Fruit fly (Drosophila melanogaster) whole organism, embryonic: ENCODE data around the gene CG15543.

ENCODE experiments used
- Atf6 ChIP-seq: fragments of 200-800 bp; sonication (Bioruptor generic); IDR thresholded peaks from 2 replicates; pipeline ENCODE4 v1.3.6; 2022; ENCODE audit warnings: missing biosample characterization, missing genetic modification characterization
- B-H1 ChIP-seq: fragments of 200-800 bp; sonication (Bioruptor generic); IDR thresholded peaks from 3 replicates; pipeline ENCODE4 v1.3.6; 2022; ENCODE audit warnings: missing biosample characterization, missing genetic modification characterization
- CG11085 ChIP-seq: fragments of 200-800 bp; sonication (Bioruptor generic); IDR thresholded peaks from 2 replicates; pipeline ENCODE4 v1.3.6; 2022; ENCODE audit warnings: missing biosample characterization, missing genetic modification characterization
- CG11560 ChIP-seq: fragments of 200-800 bp; sonication (Bioruptor generic); IDR thresholded peaks from 3 replicates; pipeline ENCODE4 v1.3.6; 2022; ENCODE audit warnings: missing biosample characterization, missing genetic modification characterization
- CG12104 ChIP-seq: fragments of 200-800 bp; sonication (Bioruptor generic); optimal IDR thresholded peaks from 3 replicates; lab custom pipeline; 2016; ENCODE audit warnings: missing biosample characterization, missing genetic modification characterization
- CG12236 ChIP-seq: fragments of 200-800 bp; sonication (Bioruptor generic); optimal IDR thresholded peaks from 2 replicates; lab custom pipeline; 2016; ENCODE audit warnings: missing biosample characterization, missing genetic modification characterization
- CG12299 ChIP-seq: fragments of 200-800 bp; sonication (Bioruptor generic); optimal IDR thresholded peaks from 2 replicates; lab custom pipeline; 2018; ENCODE audit warnings: missing biosample characterization, mild to moderate bottlenecking, missing genetic modification characterization
- CG12769 ChIP-seq: fragments of 200-800 bp; sonication (Bioruptor generic); optimal IDR thresholded peaks from 2 replicates; lab custom pipeline; 2019; ENCODE audit warnings: missing biosample characterization, mild to moderate bottlenecking, missing genetic modification characterization, moderate library complexity
- CG14014 ChIP-seq: fragments of 200-800 bp; sonication (Bioruptor generic); IDR thresholded peaks from 2 replicates; pipeline ENCODE4 v1.3.6; 2022; ENCODE audit warnings: missing biosample characterization, missing genetic modification characterization
- CG15479 ChIP-seq: fragments of 200-800 bp; sonication (Bioruptor generic); optimal IDR thresholded peaks from 3 replicates; lab custom pipeline; 2019; ENCODE audit warnings: missing biosample characterization, mild to moderate bottlenecking, missing genetic modification characterization, moderate library complexity
- CG16779 ChIP-seq: fragments of 200-800 bp; sonication (Bioruptor generic); IDR thresholded peaks from 2 replicates; pipeline ENCODE4 v1.3.6; 2022; ENCODE audit warnings: missing biosample characterization, missing genetic modification characterization
- CG18262 ChIP-seq: fragments of 200-800 bp; optimal IDR thresholded peaks from 3 replicates; lab custom pipeline; 2019; ENCODE audit warnings: missing biosample characterization, mild to moderate bottlenecking, missing genetic modification characterization, moderate library complexity
- CG3065 ChIP-seq: fragments of 200-800 bp; sonication (Bioruptor generic); optimal IDR thresholded peaks from 2 replicates; lab custom pipeline; 2016; ENCODE audit warnings: missing biosample characterization, missing genetic modification characterization
- CG31388 ChIP-seq: fragments of 200-800 bp; sonication (Bioruptor generic); optimal IDR thresholded peaks from 2 replicates; lab custom pipeline; 2016; ENCODE audit warnings: missing biosample characterization, missing genetic modification characterization
- CG6272 ChIP-seq: fragments of 200-800 bp; sonication (Bioruptor generic); IDR thresholded peaks from 2 replicates; pipeline ENCODE4 v1.3.6; 2022; ENCODE audit warnings: missing biosample characterization, missing genetic modification characterization
- CG6683 ChIP-seq: fragments of 200-800 bp; sonication (Bioruptor generic); optimal IDR thresholded peaks from 2 replicates; lab custom pipeline; 2017; ENCODE audit warnings: missing biosample characterization, mild to moderate bottlenecking, missing genetic modification characterization, missing genetic modification reagents
- CG7357 ChIP-seq: fragments of 200-800 bp; sonication (Bioruptor generic); IDR thresholded peaks from 3 replicates; pipeline ENCODE4 v1.3.6; 2022; ENCODE audit warnings: missing biosample characterization, missing genetic modification characterization
- CG7745 ChIP-seq: fragments of 200-800 bp; sonication (Bioruptor generic); optimal IDR thresholded peaks from 2 replicates; lab custom pipeline; 2018; ENCODE audit warnings: missing biosample characterization, mild to moderate bottlenecking, missing genetic modification characterization, moderate library complexity
- CG7963 ChIP-seq: fragments of 200-800 bp; sonication (Bioruptor generic); IDR thresholded peaks from 3 replicates; pipeline ENCODE4 v1.3.6; 2022; ENCODE audit warnings: missing biosample characterization, missing genetic modification characterization; ENCODE audit not compliant: partially characterized antibody
- CG9876 ChIP-seq: fragments of 200-800 bp; sonication (Bioruptor generic); optimal IDR thresholded peaks from 2 replicates; lab custom pipeline; 2016; ENCODE audit warnings: missing biosample characterization, missing genetic modification characterization
- D19A ChIP-seq: fragments of 200-800 bp; optimal IDR thresholded peaks from 3 replicates; lab custom pipeline; 2019; ENCODE audit warnings: missing biosample characterization, mild to moderate bottlenecking, missing genetic modification characterization, moderate library complexity
- Dip2 ChIP-seq: fragments of 200-800 bp; sonication (Bioruptor generic); IDR thresholded peaks from 2 replicates; pipeline ENCODE4 v1.3.6; 2022; ENCODE audit warnings: missing biosample characterization, missing genetic modification characterization
- Doc2 ChIP-seq: fragments of 200-800 bp; sonication (Bioruptor generic); IDR thresholded peaks from 2 replicates; pipeline ENCODE4 v1.3.6; 2022; ENCODE audit warnings: missing biosample characterization, missing genetic modification characterization
- Hey ChIP-seq: fragments of 200-800 bp; sonication (Bioruptor generic); optimal IDR thresholded peaks from 3 replicates; lab custom pipeline; 2018; ENCODE audit warnings: missing biosample characterization, mild to moderate bottlenecking, missing genetic modification characterization
- HmgD ChIP-seq: fragments of 200-800 bp; sonication (Bioruptor generic); optimal IDR thresholded peaks from 3 replicates; lab custom pipeline; 2016; ENCODE audit warnings: missing biosample characterization, missing genetic modification characterization
- Hr51 ChIP-seq, 2 experiments: fragments of 200-800 bp; sonication (Bioruptor generic); optimal IDR thresholded peaks; 2 replicates in 1 of 2; 3 replicates in 1 of 2; lab custom pipeline; 2016 to 2018; ENCODE audit warnings: missing biosample characterization in 2 of 2, missing genetic modification characterization in 2 of 2, mild to moderate bottlenecking in 1 of 2, moderate library complexity in 1 of 2
- Med ChIP-seq: fragments of 200-800 bp; sonication (Bioruptor generic); peaks from one replicate; lab custom pipeline; 2016; ENCODE audit warnings: missing biosample characterization, missing genetic modification characterization, mild to moderate bottlenecking, inconsistent platforms, moderate library complexity
- Mes4 ChIP-seq: fragments of 200-800 bp; sonication (Bioruptor generic); optimal IDR thresholded peaks from 2 replicates; lab custom pipeline; 2016; ENCODE audit warnings: missing biosample characterization, missing genetic modification characterization
- Rx ChIP-seq: fragments of 200-800 bp; sonication (Bioruptor generic); IDR thresholded peaks from 2 replicates; pipeline ENCODE4 v1.3.6; 2022; ENCODE audit warnings: missing biosample characterization, missing genetic modification characterization
- Vsx1 ChIP-seq: fragments of 200-800 bp; sonication (Bioruptor generic); optimal IDR thresholded peaks from 2 replicates; lab custom pipeline; 2017; ENCODE audit warnings: missing biosample characterization, mild to moderate bottlenecking, missing genetic modification characterization, missing genetic modification reagents
- ac ChIP-seq: fragments of 200-800 bp; sonication (Bioruptor generic); optimal IDR thresholded peaks from 3 replicates; lab custom pipeline; 2017; ENCODE audit warnings: missing biosample characterization, mild to moderate bottlenecking, missing genetic modification characterization
- chinmo ChIP-seq: fragments of 200-800 bp; sonication (Bioruptor generic); IDR thresholded peaks from 4 replicates; pipeline ENCODE4 v1.3.6; 2022; ENCODE audit warnings: missing biosample characterization, missing genetic modification characterization; ENCODE audit not compliant: partially characterized antibody
- chn ChIP-seq: fragments of 200-800 bp; sonication (Bioruptor generic); optimal IDR thresholded peaks from 2 replicates; lab custom pipeline; 2016; ENCODE audit warnings: missing biosample characterization, missing genetic modification characterization
- dimm ChIP-seq: fragments of 200-800 bp; sonication (Bioruptor generic); IDR thresholded peaks from 2 replicates; pipeline ENCODE4 v1.3.6; 2022; ENCODE audit warnings: missing biosample characterization, missing genetic modification characterization
- dysf ChIP-seq: fragments of 200-800 bp; sonication (Bioruptor generic); IDR thresholded peaks from 3 replicates; pipeline ENCODE4 v1.3.6; 2022; ENCODE audit warnings: missing biosample characterization, missing genetic modification characterization
- exex ChIP-seq: fragments of 200-800 bp; sonication (Bioruptor generic); optimal IDR thresholded peaks from 4 replicates; lab custom pipeline; 2018; ENCODE audit warnings: missing biosample characterization, mild to moderate bottlenecking, missing genetic modification characterization, moderate library complexity
- fd3F ChIP-seq: fragments of 200-800 bp; sonication (Bioruptor generic); optimal IDR thresholded peaks from 2 replicates; lab custom pipeline; 2018; ENCODE audit warnings: missing biosample characterization, mild to moderate bottlenecking, missing genetic modification characterization, moderate library complexity
- ftz-f1 ChIP-seq: fragments of 200-800 bp; sonication (Bioruptor generic); optimal IDR thresholded peaks from 2 replicates; lab custom pipeline; 2016; ENCODE audit warnings: missing biosample characterization, missing genetic modification characterization
- gsb-n ChIP-seq: fragments of 200-800 bp; sonication (Bioruptor generic); optimal IDR thresholded peaks from 3 replicates; lab custom pipeline; 2018; ENCODE audit warnings: missing biosample characterization, mild to moderate bottlenecking, missing genetic modification characterization
- ind ChIP-seq: fragments of 200-800 bp; sonication (Bioruptor generic); optimal IDR thresholded peaks from 3 replicates; lab custom pipeline; 2016; ENCODE audit warnings: missing biosample characterization, missing genetic modification characterization
- jumu ChIP-seq: fragments of 200-800 bp; sonication (Bioruptor generic); optimal IDR thresholded peaks from 3 replicates; lab custom pipeline; 2016; ENCODE audit warnings: missing biosample characterization, missing genetic modification characterization
- nerfin-1 ChIP-seq: fragments of 200-800 bp; sonication (Bioruptor generic); optimal IDR thresholded peaks from 3 replicates; lab custom pipeline; 2019; ENCODE audit warnings: missing biosample characterization, mild to moderate bottlenecking, missing genetic modification characterization, moderate library complexity
- pb ChIP-seq: fragments of 200-800 bp; sonication (Bioruptor generic); optimal IDR thresholded peaks from 3 replicates; lab custom pipeline; 2016; ENCODE audit warnings: missing biosample characterization, missing genetic modification characterization
- pho ChIP-seq: fragments of 200-800 bp; sonication (Bioruptor generic); optimal IDR thresholded peaks from 2 replicates; lab custom pipeline; 2016; ENCODE audit warnings: missing biosample characterization, missing genetic modification characterization
- pum ChIP-seq: fragments of 200-800 bp; sonication (Bioruptor generic); optimal IDR thresholded peaks from 2 replicates; lab custom pipeline; 2016; ENCODE audit warnings: missing biosample characterization, missing genetic modification characterization
- sc ChIP-seq, 3 experiments: fragments of >200 bp in 2 of 3; fragments of 200-800 bp in 1 of 3; sonication (Bioruptor generic) in 1 of 3; optimal IDR thresholded peaks; 2 replicates in 2 of 3; 3 replicates in 1 of 3; lab custom pipeline; 2017; ENCODE audit warnings: mild to moderate bottlenecking in 1 of 3, missing biosample characterization in 1 of 3, missing genetic modification characterization in 1 of 3, missing genetic modification reagents in 1 of 3
- sd ChIP-seq: fragments of 200-800 bp; sonication (Bioruptor generic); optimal IDR thresholded peaks from 3 replicates; lab custom pipeline; 2018; ENCODE audit warnings: missing biosample characterization, mild to moderate bottlenecking, missing genetic modification characterization, moderate library complexity
- tio ChIP-seq: fragments of 200-800 bp; sonication (Bioruptor generic); optimal IDR thresholded peaks from 2 replicates; lab custom pipeline; 2017; ENCODE audit warnings: missing biosample characterization, missing genetic modification characterization, inconsistent platforms
- ttk ChIP-seq: fragments of 200-800 bp; sonication (Bioruptor generic); IDR thresholded peaks from 2 replicates; pipeline ENCODE4 v2.1.2; 2022; ENCODE audit warnings: missing biosample characterization, missing genetic modification characterization
- tup ChIP-seq: fragments of 200-800 bp; sonication (Bioruptor generic); optimal IDR thresholded peaks from 2 replicates; lab custom pipeline; 2016; ENCODE audit warnings: missing biosample characterization, mild to moderate bottlenecking, missing genetic modification characterization, moderate library complexity
- z ChIP-seq: fragments of 200-800 bp; sonication (Bioruptor generic); IDR thresholded peaks from 3 replicates; pipeline ENCODE4 v1.3.6; 2022; ENCODE audit warnings: missing biosample characterization, missing genetic modification characterization

CG15543 gene

dm6 chr3R:30761140-30761539, 18.5 kb downstream of the CG15543 start (continued):
- no peak for TF ChIP-seq tup
- TF ChIP-seq chn (GFP tag; lab: Kevin White, UChicago), result peak; percentile 48
- peak; percentile 50 for TF ChIP-seq gsb-n (tag; lab: Kevin White, UChicago)
- peak; percentile 36 for TF ChIP-seq pum (GFP tag; lab: Kevin White, UChicago)
- TF ChIP-seq exex (tag; lab: Kevin White, UChicago), result no peak
- TF ChIP-seq tio (GFP tag; lab: Kevin White, UChicago), result no peak
- TF ChIP-seq CG7357 (GFP tag; lab: Robert Waterston, UW), result 0 out of 3 replicates have a peak, but pooled peaks have one; percentile 18
- no peak for TF ChIP-seq sc (optimal IDR thresholded peaks at IDR 0.05; lab: Kevin White, UChicago)
- TF ChIP-seq sc (GFP tag; optimal IDR thresholded peaks at IDR 0.05; lab: Kevin White, UChicago), result peak; percentile 37
- TF ChIP-seq Atf6 (GFP tag; lab: Robert Waterston, UW), result no peak
- TF ChIP-seq CG6683 (GFP tag; lab: Kevin White, UChicago), result peak; percentile 22
- no peak for TF ChIP-seq ftz-f1
- TF ChIP-seq CG11560, result no peak
- TF ChIP-seq CG6272 (GFP tag; lab: Robert Waterston, UW), result 0 out of 2 replicates have a peak, but pooled peaks have one; percentile 35
- no peak for TF ChIP-seq fd3F (GFP tag; lab: Kevin White, UChicago)
- peak; percentile 79 for TF ChIP-seq CG18262 (tag; lab: Kevin White, UChicago)
- no peak for TF ChIP-seq CG14014
- TF ChIP-seq ind (GFP tag; lab: Kevin White, UChicago), result peak; percentile 24
- TF ChIP-seq pb (GFP tag; lab: Kevin White, UChicago), result no peak
- peak; percentile 31 for TF ChIP-seq CG12236 (GFP tag; lab: Kevin White, UChicago)
- no peak for TF ChIP-seq CG12104
- TF ChIP-seq HmgD (GFP tag; lab: Kevin White, UChicago), result no peak
- TF ChIP-seq CG12769 (tag; lab: Kevin White, UChicago), result no peak
- no peak for TF ChIP-seq CG7745 (tag; lab: Kevin White, UChicago)
- no peak for TF ChIP-seq CG16779 (GFP tag; lab: Robert Waterston, UW)
- 0 out of 2 replicates have a peak, but pooled peaks have one; percentile 44 for TF ChIP-seq ttk (GFP tag; lab: Robert Waterston, UW)
- TF ChIP-seq dysf (GFP tag; lab: Robert Waterston, UW), result peak; percentile 43; the same call in 1 of the 3 replicates
- TF ChIP-seq pho, result no peak
- peak; percentile 36 for TF ChIP-seq Vsx1 (GFP tag; lab: Kevin White, UChicago)
- no peak for TF ChIP-seq CG15479 (GFP tag; lab: Kevin White, UChicago)
- peak; percentile 45 for TF ChIP-seq nerfin-1 (tag; lab: Kevin White, UChicago)
- TF ChIP-seq jumu (GFP tag; lab: Kevin White, UChicago), result peak; percentile 29
- TF ChIP-seq Doc2 (GFP tag; lab: Robert Waterston, UW), result no peak
- TF ChIP-seq Med (GFP tag; lab: Kevin White, UChicago), result peak; percentile 84
- TF ChIP-seq B-H1 (GFP tag; lab: Robert Waterston, UW), result peak; percentile 24; the same call in 1 of the 3 replicates
- TF ChIP-seq Mes4, result peak; percentile 12
- TF ChIP-seq CG9876, result no peak
- TF ChIP-seq CG3065, result no peak
- peak; percentile 61 for TF ChIP-seq D19A (tag; lab: Kevin White, UChicago)
- peak; percentile 21 for TF ChIP-seq ac
- TF ChIP-seq CG11085 (GFP tag; lab: Robert Waterston, UW), result no peak
- no peak for TF ChIP-seq CG7963 (GFP tag; lab: Robert Waterston, UW)
- TF ChIP-seq dimm (GFP tag; lab: Robert Waterston, UW), result no peak
- TF ChIP-seq chinmo (GFP tag; lab: Robert Waterston, UW), result no peak
- no peak for TF ChIP-seq z (GFP tag; lab: Robert Waterston, UW)
- peak in 1 of 2 experiments; percentile 62 for TF ChIP-seq Hr51 (GFP tag; optimal IDR thresholded peaks at IDR 0.05; lab: Kevin White, UChicago)
- TF ChIP-seq Rx, result peak; percentile 34; the same call in 1 of the 2 replicates
- TF ChIP-seq Hey (tag; lab: Kevin White, UChicago), result no peak
- no peak for TF ChIP-seq CG12299 (tag; lab: Kevin White, UChicago)
- no peak for TF ChIP-seq CG31388 (GFP tag; lab: Kevin White, UChicago)
- no peak for TF ChIP-seq Dip2 (GFP tag; lab: Robert Waterston, UW)
- no peak for TF ChIP-seq sd
